Worm (Caenorhabditis elegans) whole organism, L3 larva: ENCODE results near the gene exp-1.

Experiments
- R02D3.7 ChIP-seq: fragments of 150-350 bp; optimal IDR thresholded peaks from 2 replicates; lab custom pipeline; 2014; ENCODE audit warnings: missing biosample characterization, missing genetic modification characterization
- ama-1 ChIP-seq: fragments of 150-350 bp; optimal IDR thresholded peaks from 2 replicates; lab custom pipeline; 2018
- ceh-16 ChIP-seq: sonication (generic microtip); optimal IDR thresholded peaks from 2 replicates; lab custom pipeline; 2017; ENCODE audit warnings: missing biosample characterization, missing genetic modification characterization
- ceh-28 ChIP-seq: fragments of 150-350 bp; optimal IDR thresholded peaks from 2 replicates; lab custom pipeline; 2014; ENCODE audit warnings: missing biosample characterization, missing genetic modification reagents, missing genetic modification characterization
- ceh-82 ChIP-seq: fragments of 150-350 bp; optimal IDR thresholded peaks from 2 replicates; lab custom pipeline; 2014; ENCODE audit warnings: missing biosample characterization, missing genetic modification characterization
- daf-12 ChIP-seq: fragments of 150-350 bp; optimal IDR thresholded peaks from 2 replicates; lab custom pipeline; 2014; ENCODE audit warnings: missing biosample characterization, missing genetic modification reagents, missing genetic modification characterization
- egl-27 ChIP-seq: sonication (generic microtip); optimal IDR thresholded peaks from 4 replicates; lab custom pipeline; 2017; ENCODE audit warnings: missing biosample characterization, missing genetic modification reagents, missing genetic modification characterization
- egl-5 ChIP-seq: fragments of 150-350 bp; optimal IDR thresholded peaks from 2 replicates; lab custom pipeline; 2017; ENCODE audit warnings: missing biosample characterization, missing genetic modification reagents, missing genetic modification characterization, inconsistent platforms
- elt-2 ChIP-seq: sonication (generic microtip); optimal IDR thresholded peaks from 2 replicates; lab custom pipeline; 2016; ENCODE audit warnings: missing genetic modification reagents, mild to moderate bottlenecking, missing genetic modification characterization, missing compliant biosample characterization
- elt-3 ChIP-seq, 3 experiments: fragments of 150-350 bp in 1 of 3; sonication (generic microtip) in 2 of 3; optimal IDR thresholded peaks; 2 replicates in 2 of 3; 4 replicates in 1 of 3; lab custom pipeline; 2014 to 2017; ENCODE audit warnings: missing biosample characterization in 3 of 3, missing genetic modification characterization in 3 of 3
- fkh-2 ChIP-seq: fragments of 150-350 bp; optimal IDR thresholded peaks from 2 replicates; lab custom pipeline; 2014; ENCODE audit warnings: missing biosample characterization, missing genetic modification reagents, missing genetic modification characterization
- fos-1 ChIP-seq: fragments of 150-350 bp; optimal IDR thresholded peaks from 2 replicates; lab custom pipeline; 2014; ENCODE audit warnings: missing biosample characterization, missing genetic modification characterization
- hmg-11 ChIP-seq: sonication (generic microtip); optimal IDR thresholded peaks from 2 replicates; lab custom pipeline; 2016; ENCODE audit warnings: missing genetic modification characterization, missing compliant biosample characterization
- lin-15B ChIP-seq: fragments of 150-350 bp; optimal IDR thresholded peaks from 2 replicates; lab custom pipeline; 2014; ENCODE audit warnings: missing biosample characterization, missing genetic modification characterization
- lin-39 ChIP-seq: fragments of 150-350 bp; optimal IDR thresholded peaks from 2 replicates; lab custom pipeline; 2018; ENCODE audit warnings: missing biosample characterization, missing genetic modification reagents, missing genetic modification characterization
- mdl-1 ChIP-seq: fragments of 150-350 bp; optimal IDR thresholded peaks from 2 replicates; lab custom pipeline; 2014; ENCODE audit warnings: missing biosample characterization, missing genetic modification characterization
- mml-1 ChIP-seq: fragments of 150-350 bp; sonication (generic microtip); optimal IDR thresholded peaks from 3 replicates; lab custom pipeline; 2014; ENCODE audit warnings: missing biosample characterization, missing genetic modification characterization
- nfya-1 ChIP-seq: sonication (generic microtip); optimal IDR thresholded peaks from 2 replicates; lab custom pipeline; 2017; ENCODE audit warnings: missing genetic modification characterization, mild to moderate bottlenecking, missing compliant biosample characterization, antibody characterized with exemption, moderate library complexity; ENCODE audit not compliant: insufficient read depth
- nhr-12 ChIP-seq: fragments of 150-350 bp; optimal IDR thresholded peaks from 2 replicates; lab custom pipeline; 2014; ENCODE audit warnings: missing biosample characterization, missing genetic modification characterization
- nhr-23 ChIP-seq: fragments of 150-350 bp; optimal IDR thresholded peaks from 2 replicates; lab custom pipeline; 2014; ENCODE audit warnings: missing biosample characterization, missing genetic modification reagents, missing genetic modification characterization
- nhr-237 ChIP-seq: fragments of 150-350 bp; optimal IDR thresholded peaks from 2 replicates; lab custom pipeline; 2014; ENCODE audit warnings: missing biosample characterization, missing genetic modification characterization
- nhr-28 ChIP-seq: fragments of 150-350 bp; optimal IDR thresholded peaks from 2 replicates; lab custom pipeline; 2014; ENCODE audit warnings: missing biosample characterization, missing genetic modification characterization
- nhr-43 ChIP-seq: sonication (generic microtip); optimal IDR thresholded peaks from 2 replicates; lab custom pipeline; 2016; ENCODE audit warnings: mild to moderate bottlenecking, missing genetic modification characterization, missing compliant biosample characterization; ENCODE audit not compliant: poor library complexity, severe bottlenecking
- nhr-67 ChIP-seq: fragments of 150-350 bp; optimal IDR thresholded peaks from 2 replicates; lab custom pipeline; 2014; ENCODE audit warnings: missing biosample characterization, missing genetic modification characterization
- nhr-76 ChIP-seq: fragments of 150-350 bp; sonication (generic microtip); optimal IDR thresholded peaks from 5 replicates; lab custom pipeline; 2014; ENCODE audit warnings: missing biosample characterization, missing genetic modification characterization
- nhr-77 ChIP-seq: fragments of 150-350 bp; optimal IDR thresholded peaks from 2 replicates; lab custom pipeline; 2014; ENCODE audit warnings: missing biosample characterization, missing genetic modification characterization
- pha-4 ChIP-seq: fragments of 150-350 bp; optimal IDR thresholded peaks from 2 replicates; lab custom pipeline; 2014; ENCODE audit warnings: missing biosample characterization, missing genetic modification reagents, missing genetic modification characterization
- sea-2 ChIP-seq: fragments of 150-350 bp; sonication (generic microtip); optimal IDR thresholded peaks from 4 replicates; lab custom pipeline; 2014; ENCODE audit warnings: missing biosample characterization, missing genetic modification reagents, missing genetic modification characterization
- skn-1 ChIP-seq: fragments of 150-350 bp; optimal IDR thresholded peaks from 2 replicates; lab custom pipeline; 2014; ENCODE audit warnings: missing biosample characterization, missing genetic modification characterization
- unc-39 ChIP-seq: sonication (generic microtip); optimal IDR thresholded peaks from 4 replicates; lab custom pipeline; 2017; ENCODE audit warnings: missing biosample characterization, missing genetic modification characterization
- zag-1 ChIP-seq: fragments of 150-350 bp; optimal IDR thresholded peaks from 2 replicates; lab custom pipeline; 2014; ENCODE audit warnings: missing biosample characterization, missing genetic modification characterization
- ztf-11 ChIP-seq: fragments of 150-350 bp; optimal IDR thresholded peaks from 2 replicates; lab custom pipeline; 2014; ENCODE audit warnings: missing biosample characterization, missing genetic modification characterization

Gene exp-1

ce11 chrII:6191293-6191692 lies 30.4 kb upstream of the exp-1 start, which contains the start of gene fkh-8:
TSS of gene fkh-8 (minus strand) at chrII:6191393.
- TF ChIP-seq ceh-82 (tag; lab: Kevin White, UChicago) (no peak), elt-2 (tag; lab: Kevin White, UChicago) (no peak), elt-3 (tag; optimal IDR thresholded peaks at IDR 0.05; lab: Kevin White, UChicago) (no peak), nhr-76 (tag; lab: Kevin White, UChicago) (no peak), lin-15B (tag; lab: Kevin White, UChicago) (no peak), ama-1 (lab: Kevin White, UChicago) (no peak), fos-1 (tag; lab: Kevin White, UChicago) (no peak), unc-39 (tag; lab: Kevin White, UChicago) (no peak), ztf-11 (tag; lab: Kevin White, UChicago) (no peak), egl-5 (tag; lab: Kevin White, UChicago) (no peak), fkh-2 (tag; lab: Kevin White, UChicago) (no peak), zag-1 (tag; lab: Kevin White, UChicago) (no peak), nhr-67 (no peak), hmg-11 (no peak), nhr-77 (tag; lab: Kevin White, UChicago) (no peak), ceh-16 (tag; lab: Kevin White, UChicago) (no peak), skn-1 (tag; lab: Kevin White, UChicago) (no peak), ceh-28 (tag; lab: Kevin White, UChicago) (no peak)

- TF ChIP-seq daf-12 (tag; lab: Kevin White, UChicago) (no peak), mdl-1 (no peak), ceh-28 (tag; lab: Kevin White, UChicago) (no peak), lin-15B (tag; lab: Kevin White, UChicago) (no peak)
Observed at ce11 chrII:6190770-6191169, 29.9 kb upstream of the exp-1 start.

ce11 chrII:6181337-6181736 lies 20.4 kb upstream of the exp-1 start:
- TF ChIP-seq nfya-1 (tag; lab: Kevin White, UChicago) (peak; percentile 6), ceh-28 (tag; lab: Kevin White, UChicago) (no peak)

ce11 chrII:6180552-6180951 lies 19.7 kb upstream of the exp-1 start:
- no peak for TF ChIP-seq nhr-237
- peak; percentile 2 for TF ChIP-seq elt-2 (tag; lab: Kevin White, UChicago)

ce11 chrII:6179531-6179930 lies 18.6 kb upstream of the exp-1 start, which contains the start of gene F40H3.1:
TSS of gene F40H3.1 (plus strand) at chrII:6179831.
- TF ChIP-seq nhr-43 (tag; lab: Kevin White, UChicago), result no peak
- TF ChIP-seq mml-1 (tag; lab: Kevin White, UChicago), result no peak
- TF ChIP-seq elt-2 (tag; lab: Kevin White, UChicago), result no peak
- TF ChIP-seq ztf-11 (tag; lab: Kevin White, UChicago), result no peak
- TF ChIP-seq egl-27 (tag; lab: Kevin White, UChicago), result no peak
- no peak for TF ChIP-seq nhr-76 (tag; lab: Kevin White, UChicago)
- no peak for TF ChIP-seq nhr-77 (tag; lab: Kevin White, UChicago)
- no peak for TF ChIP-seq nhr-23
- no peak for TF ChIP-seq sea-2 (GFP tag; lab: Kevin White, UChicago)
- no peak for TF ChIP-seq daf-12 (tag; lab: Kevin White, UChicago)
- TF ChIP-seq lin-39 (tag; lab: Kevin White, UChicago), result no peak
- no peak for TF ChIP-seq zag-1 (tag; lab: Kevin White, UChicago)
- no peak for TF ChIP-seq unc-39 (tag; lab: Kevin White, UChicago)
- no peak for TF ChIP-seq nhr-28 (tag; lab: Kevin White, UChicago)
- no peak for TF ChIP-seq hmg-11
- TF ChIP-seq nfya-1 (tag; lab: Kevin White, UChicago), result no peak
- TF ChIP-seq nhr-12 (tag; lab: Kevin White, UChicago), result no peak
- TF ChIP-seq, all 47 proteins: peak for 0

- TF ChIP-seq nhr-67, result no peak
- TF ChIP-seq R02D3.7 (tag; lab: Kevin White, UChicago), result no peak
- no peak for TF ChIP-seq mdl-1
- peak; percentile 83 for TF ChIP-seq pha-4 (tag; lab: Kevin White, UChicago)
- TF ChIP-seq, all 47 proteins: peak for 1
Observed at ce11 chrII:6178743-6179129, 17.8 kb upstream of the exp-1 start.
